Worm (Caenorhabditis elegans) whole organism, mixed stage, embryonic: ENCODE measurements around the gene B0244.16.

Experiments
- blmp-1 ChIP-seq: fragments of 150-350 bp; optimal IDR thresholded peaks from 2 replicates; lab custom pipeline; 2014; ENCODE audit warnings: missing biosample characterization, missing genetic modification characterization
- ces-1 ChIP-seq: fragments of 150-350 bp; optimal IDR thresholded peaks from 2 replicates; lab custom pipeline; 2014; ENCODE audit warnings: missing biosample characterization, missing genetic modification reagents, missing genetic modification characterization
- elt-1 ChIP-seq: sonication (generic microtip); optimal IDR thresholded peaks from 2 replicates; lab custom pipeline; 2017; ENCODE audit warnings: missing genetic modification characterization, mild to moderate bottlenecking, missing compliant biosample characterization, antibody characterized with exemption, moderate library complexity, borderline replicate concordance; ENCODE audit not compliant: insufficient read depth
- elt-3 ChIP-seq: fragments of 150-350 bp; optimal IDR thresholded peaks from 2 replicates; lab custom pipeline; 2014; ENCODE audit warnings: missing biosample characterization, missing genetic modification characterization
- lin-13 ChIP-seq: fragments of 150-350 bp; optimal IDR thresholded peaks from 2 replicates; lab custom pipeline; 2014; ENCODE audit warnings: missing biosample characterization, missing genetic modification characterization
- lsy-2 ChIP-seq: fragments of 150-350 bp; optimal IDR thresholded peaks from 2 replicates; lab custom pipeline; 2014; ENCODE audit warnings: missing biosample characterization, missing genetic modification characterization
- mab-5 ChIP-seq: fragments of 150-350 bp; optimal IDR thresholded peaks from 2 replicates; lab custom pipeline; 2014; ENCODE audit warnings: missing biosample characterization, missing genetic modification characterization
- pha-4 ChIP-seq: fragments of 150-350 bp; optimal IDR thresholded peaks from 2 replicates; lab custom pipeline; 2018; ENCODE audit warnings: missing biosample characterization, missing genetic modification reagents, missing genetic modification characterization
- tbx-8 ChIP-seq: fragments of 200-800 bp; sonication (Bioruptor generic); optimal IDR thresholded peaks from 2 replicates; lab custom pipeline; 2018; ENCODE audit warnings: mild to moderate bottlenecking, missing genetic modification characterization, moderate library complexity, missing compliant biosample characterization
- unc-120 ChIP-seq: sonication (generic microtip); optimal IDR thresholded peaks from 2 replicates; lab custom pipeline; 2017; ENCODE audit warnings: missing genetic modification characterization, missing compliant biosample characterization; ENCODE audit not compliant: poor library complexity, severe bottlenecking
- unc-39 ChIP-seq: fragments of 150-350 bp; optimal IDR thresholded peaks from 2 replicates; lab custom pipeline; 2014; ENCODE audit warnings: missing biosample characterization, missing genetic modification characterization
- unc-62 ChIP-seq: fragments of 150-350 bp; optimal IDR thresholded peaks from 2 replicates; lab custom pipeline; 2014; ENCODE audit warnings: missing biosample characterization, missing genetic modification reagents, missing genetic modification characterization

- TF ChIP-seq unc-39 (tag; lab: Kevin White, UChicago) (no peak), lin-13 (tag; lab: Kevin White, UChicago) (no peak), blmp-1 (tag; lab: Kevin White, UChicago) (no peak), lsy-2 (tag; lab: Kevin White, UChicago) (no peak), elt-3 (tag; lab: Kevin White, UChicago) (no peak), tbx-8 (GFP tag; lab: Kevin White, UChicago) (no peak), unc-120 (tag; lab: Kevin White, UChicago) (no peak), pha-4 (tag; lab: Kevin White, UChicago) (no peak), unc-62 (GFP tag; lab: Kevin White, UChicago) (no peak), ces-1 (GFP tag; lab: Kevin White, UChicago) (no peak), elt-1 (tag; lab: Kevin White, UChicago) (no peak), mab-5 (tag; lab: Kevin White, UChicago) (no peak)
Observed at ce11 chrIII:5717173-5717748, 23.5 kb upstream of the B0244.16 start.
